Fruit fly (Drosophila melanogaster): ENCODE measurements around the gene g.

DNA sequence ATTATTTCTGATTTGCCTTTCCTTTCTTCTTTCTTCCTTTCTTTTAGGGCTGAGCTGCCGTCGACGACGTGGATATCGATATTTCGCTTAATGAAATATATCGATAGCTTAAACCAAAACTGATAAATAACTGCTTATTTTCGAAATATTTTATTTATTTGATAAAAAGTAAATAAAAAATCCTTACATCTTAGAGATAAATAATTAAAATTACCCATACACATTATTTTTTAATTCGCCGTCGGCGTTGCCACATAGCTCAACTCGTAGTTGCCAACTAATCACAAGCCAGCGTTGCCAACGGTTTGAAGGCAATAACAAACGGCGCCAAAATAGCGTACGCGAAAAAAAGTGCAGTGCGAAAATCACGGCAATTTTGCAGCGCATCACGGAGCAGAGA is 14.1 kb downstream of the g start, which contains the start of the genes Mrgn1 and mus101:
- no peak for TF ChIP-seq CG8478 (optimal IDR thresholded peaks at IDR 0.05)
- TF ChIP-seq CTCF (optimal IDR thresholded peaks at IDR 0.05), result no peak

Measured in S2 (cell line).